Worm (Caenorhabditis elegans): Measurements from ENCODE around the gene Y57G7A.3.

Y57G7A.3 gene

ce11 chrII:1320987-1321807 lies 35.6 kb downstream of the Y57G7A.3 start, which contains the start of gene vig-1:
vig-1 (plus strand) TSS chrII:1321037.
- peak; percentile 80 for TF ChIP-seq zip-8 (tag; optimal IDR thresholded peaks at IDR 0.05)
- TF ChIP-seq elt-1 (tag; optimal IDR thresholded peaks at IDR 0.05; ENCODE audit: borderline replicate concordance, insufficient read depth) = peak; percentile 96
- no peak for TF ChIP-seq drap-1 (GFP tag; optimal IDR thresholded peaks at IDR 0.05)
- TF ChIP-seq unc-39 (tag; optimal IDR thresholded peaks at IDR 0.05) = no peak

ce11 chrII:1322283-1323173 lies 36.9 kb downstream of the Y57G7A.3 start:
- TF ChIP-seq lin-13 (tag; optimal IDR thresholded peaks at IDR 0.05) (no peak), pha-4 (tag; optimal IDR thresholded peaks at IDR 0.05) (no peak), ceh-39 (tag; optimal IDR thresholded peaks at IDR 0.05) (no peak), sptf-1 (tag; optimal IDR thresholded peaks at IDR 0.05) (no peak), nhr-76 (tag; optimal IDR thresholded peaks at IDR 0.05) (no peak), bed-3 (GFP tag; optimal IDR thresholded peaks at IDR 0.05) (no peak)

DNA sequence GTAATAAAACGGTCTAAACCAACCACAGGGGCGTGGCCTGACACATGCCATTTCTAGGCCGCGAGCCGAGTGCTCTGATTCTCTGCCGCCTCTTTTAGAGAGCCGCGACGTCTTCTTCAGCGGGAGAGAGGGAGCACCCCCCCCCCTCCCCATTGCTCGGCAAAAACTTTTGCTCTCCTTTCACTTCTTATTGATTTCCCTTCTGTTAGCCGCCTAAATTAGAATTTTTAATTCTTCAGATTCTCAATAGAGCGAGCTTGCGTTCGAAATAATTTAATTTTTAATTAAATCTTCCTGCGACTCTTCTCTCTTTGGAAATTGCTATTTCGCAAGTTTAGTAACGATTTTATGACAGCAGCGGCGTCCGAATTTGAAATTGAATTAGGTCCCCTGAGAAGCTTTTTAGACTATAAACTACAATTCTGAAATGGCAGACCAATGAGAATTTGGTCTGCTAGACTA lies 37.6 kb downstream of the Y57G7A.3 start:
- no peak for TF ChIP-seq ceh-43 (GFP tag; optimal IDR thresholded peaks at IDR 0.05)
- no peak for TF ChIP-seq unc-62 (GFP tag; optimal IDR thresholded peaks at IDR 0.05)
- TF ChIP-seq drap-1 (GFP tag; optimal IDR thresholded peaks at IDR 0.05) = peak; percentile 13
- no peak for TF ChIP-seq lin-13 (tag; optimal IDR thresholded peaks at IDR 0.05)
- no peak for TF ChIP-seq ztf-11 (tag; optimal IDR thresholded peaks at IDR 0.05)
- no peak for TF ChIP-seq nhr-2 (tag; optimal IDR thresholded peaks at IDR 0.05)
- no peak for TF ChIP-seq hlh-1 (tag; optimal IDR thresholded peaks at IDR 0.05)
- TF ChIP-seq mls-2 (tag; optimal IDR thresholded peaks at IDR 0.05) = peak; percentile 58
- TF ChIP-seq tbx-8 (GFP tag; optimal IDR thresholded peaks at IDR 0.05) = no peak
- TF ChIP-seq sem-2 (GFP tag; optimal IDR thresholded peaks at IDR 0.05) = no peak
- peak; percentile 97 for TF ChIP-seq ces-1 (GFP tag; optimal IDR thresholded peaks at IDR 0.05)
- no peak for TF ChIP-seq nhr-237 (tag; optimal IDR thresholded peaks at IDR 0.05)
- no peak for TF ChIP-seq ham-2 (GFP tag; optimal IDR thresholded peaks at IDR 0.05)
- TF ChIP-seq lsy-2 (tag; optimal IDR thresholded peaks at IDR 0.05) = peak; percentile 20
- TF ChIP-seq lin-32 (GFP tag; optimal IDR thresholded peaks at IDR 0.05) = no peak
- TF ChIP-seq elt-3 (tag; optimal IDR thresholded peaks at IDR 0.05) = no peak
- no peak for TF ChIP-seq blmp-1 (tag; optimal IDR thresholded peaks at IDR 0.05)
- TF ChIP-seq bed-3 (GFP tag; optimal IDR thresholded peaks at IDR 0.05) = no peak
- TF ChIP-seq mab-5 (tag; optimal IDR thresholded peaks at IDR 0.05) = no peak

ce11 chrII:1324017-1324416 lies 38.4 kb downstream of the Y57G7A.3 start:
- TF ChIP-seq ceh-83 (GFP tag; optimal IDR thresholded peaks at IDR 0.05) (no peak), ces-1 (GFP tag; optimal IDR thresholded peaks at IDR 0.05) (peak; percentile 75)

DNA sequence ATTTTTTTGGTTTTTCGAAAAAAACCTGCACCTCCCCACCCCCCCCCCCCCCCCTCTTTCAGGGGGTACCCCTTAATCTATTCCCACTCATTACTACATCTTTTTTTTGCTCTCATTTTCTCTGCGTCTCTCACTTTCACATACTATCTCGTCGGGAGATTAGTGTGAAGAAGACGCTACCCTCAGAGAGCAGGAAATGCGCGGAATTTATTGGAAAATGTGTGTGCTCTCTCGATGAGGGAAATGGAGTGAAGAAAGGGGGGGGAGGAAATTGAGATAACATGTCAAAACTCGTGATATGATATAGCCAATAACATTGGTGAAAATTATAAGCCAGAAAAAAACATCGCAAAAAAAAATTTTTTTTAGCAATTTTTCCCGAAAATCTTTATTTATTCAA lies 40.0 kb downstream of the Y57G7A.3 start:
- TF ChIP-seq bed-3 (GFP tag; optimal IDR thresholded peaks at IDR 0.05) (no peak), M03D4.4 (tag; optimal IDR thresholded peaks at IDR 0.05) (no peak), cnd-1 (tag; optimal IDR thresholded peaks at IDR 0.05) (no peak), ceh-39 (tag; optimal IDR thresholded peaks at IDR 0.05) (no peak), ceh-43 (GFP tag; optimal IDR thresholded peaks at IDR 0.05) (no peak), elt-1 (tag; optimal IDR thresholded peaks at IDR 0.05; ENCODE audit: borderline replicate concordance, insufficient read depth) (no peak)

Measured in whole organism, mixed stage, embryonic.